Worm (Caenorhabditis elegans) whole organism, mixed stage, embryonic: ENCODE data around the gene far-5.

Experiments
- nhr-237 ChIP-seq: fragments of 150-350 bp; optimal IDR thresholded peaks from 2 replicates; lab custom pipeline; 2014; ENCODE audit warnings: missing biosample characterization, missing genetic modification characterization
- nhr-76 ChIP-seq: sonication (generic microtip); optimal IDR thresholded peaks from 2 replicates; lab custom pipeline; 2017; ENCODE audit warnings: missing biosample characterization, missing genetic modification characterization

DNA sequence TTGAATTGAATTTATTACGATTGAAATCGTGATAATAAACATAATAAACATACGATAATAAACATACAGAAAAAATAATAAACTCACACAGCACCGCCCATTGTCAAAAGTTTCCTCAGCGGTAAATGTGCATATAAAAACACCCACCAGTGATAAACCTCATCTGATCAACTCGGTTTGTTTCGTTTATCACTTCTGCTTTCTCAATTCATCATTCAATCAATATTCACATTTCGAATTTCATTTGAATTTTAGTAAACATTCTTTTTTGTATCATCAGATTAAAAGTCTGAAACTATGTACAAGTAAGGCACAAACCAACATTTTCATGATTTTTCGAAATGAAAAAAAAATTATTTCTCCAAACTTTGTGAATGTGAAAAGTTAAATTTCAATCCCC, 17.8 kb downstream of the far-5 start, which contains the start of gene try-10:
- TF ChIP-seq nhr-76 (tag; lab: Kevin White, UChicago) (no peak), nhr-237 (no peak)
